Fruit fly (Drosophila melanogaster) whole organism, prepupa: ENCODE data around the gene sff.

ENCODE experiments used
- Blimp-1 ChIP-seq: fragments of 200-800 bp; sonication (Bioruptor generic); optimal IDR thresholded peaks from 3 replicates; lab custom pipeline; 2017; ENCODE audit warnings: missing biosample characterization, missing genetic modification characterization, mild to moderate bottlenecking, moderate library complexity, missing genetic modification reagents
- CG10631 ChIP-seq: fragments of 200-800 bp; sonication (Bioruptor generic); optimal IDR thresholded peaks from 2 replicates; lab custom pipeline; 2016; ENCODE audit warnings: missing biosample characterization, missing genetic modification characterization
- CG10669 ChIP-seq: fragments of 200-800 bp; sonication (Bioruptor generic); optimal IDR thresholded peaks from 3 replicates; lab custom pipeline; 2018; ENCODE audit warnings: missing biosample characterization, mild to moderate bottlenecking, missing genetic modification characterization, moderate library complexity
- CG11762 ChIP-seq: fragments of 200-800 bp; sonication (Bioruptor generic); optimal IDR thresholded peaks from 3 replicates; lab custom pipeline; 2016; ENCODE audit warnings: missing biosample characterization, missing genetic modification characterization; ENCODE audit not compliant: insufficient read depth
- CG15336 ChIP-seq: fragments of 200-800 bp; sonication (Bioruptor generic); IDR thresholded peaks from 2 replicates; pipeline ENCODE4 v1.3.6; 2022; ENCODE audit warnings: missing biosample characterization, missing genetic modification characterization
- CG1621 ChIP-seq: fragments of 200-800 bp; sonication (Bioruptor generic); optimal IDR thresholded peaks from 3 replicates; lab custom pipeline; 2018; ENCODE audit warnings: missing biosample characterization, mild to moderate bottlenecking, missing genetic modification characterization
- CG16779 ChIP-seq: fragments of 200-800 bp; sonication (Bioruptor generic); optimal IDR thresholded peaks from 3 replicates; lab custom pipeline; 2017; ENCODE audit warnings: missing biosample characterization, mild to moderate bottlenecking, missing genetic modification characterization
- CG3032 ChIP-seq: fragments of 200-800 bp; optimal IDR thresholded peaks from 2 replicates; lab custom pipeline; 2019; ENCODE audit warnings: missing biosample characterization, mild to moderate bottlenecking, missing genetic modification characterization, moderate library complexity
- CG31627 ChIP-seq: fragments of 200-800 bp; sonication (Bioruptor generic); optimal IDR thresholded peaks from 3 replicates; lab custom pipeline; 2016; ENCODE audit warnings: missing biosample characterization, missing genetic modification characterization
- CG32006 ChIP-seq: fragments of 200-800 bp; sonication (Bioruptor generic); optimal IDR thresholded peaks from 3 replicates; lab custom pipeline; 2017; ENCODE audit warnings: missing biosample characterization, mild to moderate bottlenecking, missing genetic modification characterization
- CG34406 ChIP-seq: fragments of 200-800 bp; sonication (Bioruptor generic); optimal IDR thresholded peaks from 3 replicates; lab custom pipeline; 2016; ENCODE audit warnings: missing biosample characterization, missing genetic modification characterization
- CG6163 ChIP-seq: fragments of 200-800 bp; sonication (Bioruptor generic); IDR thresholded peaks from 3 replicates; pipeline ENCODE4 v1.3.6; 2022; ENCODE audit warnings: missing biosample characterization, missing genetic modification characterization
- CG6276 ChIP-seq: fragments of 200-800 bp; sonication (Bioruptor generic); optimal IDR thresholded peaks from 2 replicates; lab custom pipeline; 2017; ENCODE audit warnings: missing biosample characterization, mild to moderate bottlenecking, missing genetic modification characterization
- CG6792 ChIP-seq: fragments of 200-800 bp; sonication (Bioruptor generic); optimal IDR thresholded peaks from 3 replicates; lab custom pipeline; 2016; ENCODE audit warnings: missing biosample characterization, missing genetic modification characterization
- CG6808 ChIP-seq: fragments of 200-800 bp; sonication (Bioruptor generic); optimal IDR thresholded peaks from 3 replicates; lab custom pipeline; 2017; ENCODE audit warnings: missing biosample characterization, missing genetic modification characterization, mild to moderate bottlenecking, moderate library complexity, missing genetic modification reagents
- CG6854 ChIP-seq: fragments of 200-800 bp; sonication (Bioruptor generic); optimal IDR thresholded peaks from 2 replicates; lab custom pipeline; 2017; ENCODE audit warnings: missing biosample characterization, mild to moderate bottlenecking, missing genetic modification characterization
- CG7368 ChIP-seq: fragments of 200-800 bp; sonication (Bioruptor generic); optimal IDR thresholded peaks from 3 replicates; lab custom pipeline; 2016; ENCODE audit warnings: missing biosample characterization, missing genetic modification characterization
- CG8119 ChIP-seq: fragments of 200-800 bp; sonication (Bioruptor generic); IDR thresholded peaks from 3 replicates; pipeline ENCODE4 v1.3.6; 2022; ENCODE audit warnings: missing biosample characterization, missing genetic modification characterization
- CG8319 ChIP-seq: fragments of 200-800 bp; sonication (Bioruptor generic); optimal IDR thresholded peaks from 3 replicates; lab custom pipeline; 2016; ENCODE audit warnings: missing biosample characterization, missing genetic modification characterization
- CG8632 ChIP-seq: fragments of 200-800 bp; sonication (Bioruptor generic); optimal IDR thresholded peaks from 3 replicates; lab custom pipeline; 2016; ENCODE audit warnings: missing biosample characterization, missing genetic modification characterization
- CG9139 ChIP-seq: fragments of 200-800 bp; sonication (Bioruptor generic); optimal IDR thresholded peaks from 3 replicates; lab custom pipeline; 2017; ENCODE audit warnings: missing biosample characterization, mild to moderate bottlenecking, missing genetic modification characterization
- Eip75B ChIP-seq: fragments of 200-800 bp; sonication (Bioruptor generic); optimal IDR thresholded peaks from 3 replicates; lab custom pipeline; 2016; ENCODE audit warnings: missing biosample characterization, missing genetic modification characterization
- Eip78C ChIP-seq: fragments of 200-800 bp; sonication (Bioruptor generic); peaks from one replicate; lab custom pipeline; 2016; ENCODE audit warnings: missing biosample characterization, missing genetic modification characterization
- Eip93F ChIP-seq: fragments of 200-800 bp; sonication (Bioruptor generic); optimal IDR thresholded peaks from 2 replicates; lab custom pipeline; 2016; ENCODE audit warnings: missing biosample characterization, mild to moderate bottlenecking, missing genetic modification characterization
- Ets96B ChIP-seq: fragments of 200-800 bp; optimal IDR thresholded peaks from 2 replicates; lab custom pipeline; 2019; ENCODE audit warnings: missing biosample characterization, mild to moderate bottlenecking, missing genetic modification characterization, moderate library complexity
- Gug ChIP-seq: fragments of 200-800 bp; sonication (Bioruptor generic); IDR thresholded peaks from 2 replicates; pipeline ENCODE4 v1.3.6; 2022; ENCODE audit warnings: missing biosample characterization, missing genetic modification characterization
- Hr38 ChIP-seq: sonication (Bioruptor generic); optimal IDR thresholded peaks from 2 replicates; lab custom pipeline; 2016; ENCODE audit warnings: missing biosample characterization, missing genetic modification characterization
- Hr39 ChIP-seq: fragments of 200-800 bp; sonication (Bioruptor generic); optimal IDR thresholded peaks from 2 replicates; lab custom pipeline; 2016; ENCODE audit warnings: missing biosample characterization, missing genetic modification characterization
- Hr4 ChIP-seq: fragments of 200-800 bp; sonication (Bioruptor generic); optimal IDR thresholded peaks from 3 replicates; lab custom pipeline; 2016; ENCODE audit warnings: missing biosample characterization, missing genetic modification characterization
- Lpt ChIP-seq: fragments of 200-800 bp; sonication (Bioruptor generic); optimal IDR thresholded peaks from 3 replicates; lab custom pipeline; 2016; ENCODE audit warnings: missing biosample characterization, missing genetic modification characterization
- Met ChIP-seq: fragments of 200-800 bp; sonication (Bioruptor generic); optimal IDR thresholded peaks from 3 replicates; lab custom pipeline; 2016; ENCODE audit warnings: missing biosample characterization, missing genetic modification characterization
- OdsH ChIP-seq: fragments of 200-800 bp; sonication (Bioruptor generic); optimal IDR thresholded peaks from 3 replicates; lab custom pipeline; 2016; ENCODE audit warnings: missing biosample characterization, missing genetic modification characterization
- Smox ChIP-seq: fragments of 200-800 bp; sonication (Bioruptor generic); optimal IDR thresholded peaks from 3 replicates; lab custom pipeline; 2016; ENCODE audit warnings: missing biosample characterization, missing genetic modification characterization
- Sox102F ChIP-seq: fragments of 200-800 bp; sonication (Bioruptor generic); optimal IDR thresholded peaks from 2 replicates; lab custom pipeline; 2016; ENCODE audit warnings: missing biosample characterization, mild to moderate bottlenecking, missing genetic modification characterization
- Sox14 ChIP-seq: fragments of 200-800 bp; sonication (Bioruptor generic); optimal IDR thresholded peaks from 3 replicates; lab custom pipeline; 2016; ENCODE audit warnings: missing biosample characterization, missing genetic modification characterization
- Sox15 ChIP-seq: fragments of 200-800 bp; sonication (Bioruptor generic); optimal IDR thresholded peaks from 3 replicates; lab custom pipeline; 2016; ENCODE audit warnings: missing biosample characterization, missing genetic modification characterization
- achi ChIP-seq: fragments of 200-800 bp; sonication (Bioruptor generic); optimal IDR thresholded peaks from 3 replicates; lab custom pipeline; 2016; ENCODE audit warnings: missing biosample characterization, missing genetic modification characterization
- acj6 ChIP-seq: fragments of 200-800 bp; sonication (Bioruptor generic); optimal IDR thresholded peaks from 3 replicates; lab custom pipeline; 2016; ENCODE audit warnings: missing biosample characterization, missing genetic modification characterization
- cyc ChIP-seq: fragments of 200-800 bp; sonication (Bioruptor generic); optimal IDR thresholded peaks from 3 replicates; lab custom pipeline; 2016; ENCODE audit warnings: missing biosample characterization, missing genetic modification characterization
- dsx ChIP-seq: fragments of 200-800 bp; optimal IDR thresholded peaks from 3 replicates; lab custom pipeline; 2019; ENCODE audit warnings: missing biosample characterization, mild to moderate bottlenecking, missing genetic modification characterization, moderate library complexity; ENCODE audit not compliant: poor library complexity, severe bottlenecking
- eg ChIP-seq: fragments of 200-800 bp; sonication (Bioruptor generic); IDR thresholded peaks from 3 replicates; pipeline ENCODE4 v1.3.6; 2022; ENCODE audit warnings: missing biosample characterization, missing genetic modification characterization
- esn ChIP-seq: fragments of 200-800 bp; sonication (Bioruptor generic); optimal IDR thresholded peaks from 2 replicates; lab custom pipeline; 2016; ENCODE audit warnings: missing biosample characterization, mild to moderate bottlenecking, missing genetic modification characterization, moderate library complexity
- fd59A ChIP-seq: fragments of 200-800 bp; sonication (Bioruptor generic); optimal IDR thresholded peaks from 2 replicates; lab custom pipeline; 2017; ENCODE audit warnings: missing biosample characterization, mild to moderate bottlenecking, missing genetic modification characterization, missing genetic modification reagents
- fkh ChIP-seq: fragments of 200-800 bp; sonication (Bioruptor generic); optimal IDR thresholded peaks from 3 replicates; lab custom pipeline; 2017; ENCODE audit warnings: missing biosample characterization, mild to moderate bottlenecking, missing genetic modification characterization, moderate library complexity
- lz ChIP-seq: fragments of 200-800 bp; sonication (Bioruptor generic); optimal IDR thresholded peaks from 3 replicates; lab custom pipeline; 2016; ENCODE audit warnings: missing biosample characterization, missing genetic modification characterization
- net ChIP-seq: fragments of 200-800 bp; sonication (Bioruptor generic); optimal IDR thresholded peaks from 3 replicates; lab custom pipeline; 2016; ENCODE audit warnings: missing biosample characterization, missing genetic modification characterization
- pdm3 ChIP-seq: fragments of 200-800 bp; sonication (Bioruptor generic); optimal IDR thresholded peaks from 3 replicates; lab custom pipeline; 2016; ENCODE audit warnings: missing biosample characterization, missing genetic modification characterization
- salr ChIP-seq, 2 experiments: fragments of 200-800 bp; sonication (Bioruptor generic); optimal IDR thresholded peaks; 3 replicates each; lab custom pipeline; 2016 to 2018; ENCODE audit warnings: missing biosample characterization in 2 of 2, missing genetic modification characterization in 2 of 2, mild to moderate bottlenecking in 1 of 2
- spab ChIP-seq: fragments of 200-800 bp; sonication (Bioruptor generic); optimal IDR thresholded peaks from 2 replicates; lab custom pipeline; 2017; ENCODE audit warnings: missing biosample characterization, mild to moderate bottlenecking, missing genetic modification characterization, missing genetic modification reagents
- ss ChIP-seq, 2 experiments: fragments of 200-800 bp; sonication (Bioruptor generic); optimal IDR thresholded peaks; 2 replicates in 1 of 2; 3 replicates in 1 of 2; lab custom pipeline; 2017 to 2018; ENCODE audit warnings: mild to moderate bottlenecking in 2 of 2, missing biosample characterization in 2 of 2, missing genetic modification characterization in 2 of 2, moderate library complexity in 1 of 2
- svp ChIP-seq: fragments of 200-800 bp; sonication (Bioruptor generic); peaks from one replicate; lab custom pipeline; 2016; ENCODE audit warnings: missing biosample characterization, missing genetic modification characterization
- vri ChIP-seq: fragments of 200-800 bp; sonication (Bioruptor generic); optimal IDR thresholded peaks from 3 replicates; lab custom pipeline; 2016; ENCODE audit warnings: missing biosample characterization, mild to moderate bottlenecking, missing genetic modification characterization

sff gene

dm6 chr3L:15921043-15921621 lies 3.5 kb downstream of the sff start:
- TF ChIP-seq dsx (no peak), CG8119 (GFP tag; lab: Robert Waterston, UW) (0 out of 3 replicates have a peak, but pooled peaks have one; percentile 20), CG16779 (tag; lab: Kevin White, UChicago) (no peak), Eip93F (GFP tag; lab: Kevin White, UChicago) (no peak), Hr39 (peak; percentile 19), OdsH (GFP tag; lab: Kevin White, UChicago) (peak; percentile 17), CG3032 (no peak), Eip78C (GFP tag; lab: Kevin White, UChicago) (peak; percentile 71), ss (GFP tag; optimal IDR thresholded peaks at IDR 0.05; lab: Kevin White, UChicago) (peak in 1 of 2 experiments; percentile 42), Lpt (GFP tag; lab: Kevin White, UChicago) (no peak), CG6792 (GFP tag; lab: Kevin White, UChicago) (no peak), lz (GFP tag; lab: Kevin White, UChicago) (peak; percentile 43), CG15336 (GFP tag; lab: Robert Waterston, UW) (0 out of 2 replicates have a peak, but pooled peaks have one; percentile 17), cyc (GFP tag; lab: Kevin White, UChicago) (no peak), CG6276 (peak; percentile 33), CG11762 (GFP tag; lab: Kevin White, UChicago) (no peak), CG6163 (GFP tag; lab: Robert Waterston, UW) (no peak), Met (GFP tag; lab: Kevin White, UChicago) (peak; percentile 41), spab (GFP tag; lab: Kevin White, UChicago) (peak; percentile 36), CG1621 (no peak), vri (no peak), eg (GFP tag; lab: Robert Waterston, UW) (no peak), Hr4 (peak; percentile 43), CG7368 (GFP tag; lab: Kevin White, UChicago) (no peak), CG8632 (no peak), fd59A (GFP tag; lab: Kevin White, UChicago) (no peak), Hr38 (GFP tag; lab: Kevin White, UChicago) (no peak), CG9139 (GFP tag; lab: Kevin White, UChicago) (no peak), CG32006 (GFP tag; lab: Kevin White, UChicago) (peak; percentile 56), esn (GFP tag; lab: Kevin White, UChicago) (no peak), achi (GFP tag; lab: Kevin White, UChicago) (peak; percentile 42), CG6808 (GFP tag; lab: Kevin White, UChicago) (peak; percentile 33), fkh (GFP tag; lab: Kevin White, UChicago) (peak; percentile 6), CG10669 (GFP tag; lab: Kevin White, UChicago) (peak; percentile 34), net (GFP tag; lab: Kevin White, UChicago) (no peak), svp (peak; percentile 71), acj6 (peak; percentile 14), CG31627 (GFP tag; lab: Kevin White, UChicago) (no peak), salr (GFP tag; optimal IDR thresholded peaks at IDR 0.05; lab: Kevin White, UChicago) (no peak), CG10631 (peak; percentile 44), Sox14 (peak; percentile 32), CG8319 (no peak), Sox15 (GFP tag; lab: Kevin White, UChicago) (no peak), pdm3 (GFP tag; lab: Kevin White, UChicago) (peak; percentile 24), Ets96B (tag; lab: Kevin White, UChicago) (peak; percentile 4), Smox (peak; percentile 11), CG6854 (GFP tag; lab: Kevin White, UChicago) (no peak), Gug (GFP tag; lab: Robert Waterston, UW) (no peak), Eip75B (peak; percentile 35), Sox102F (GFP tag; lab: Kevin White, UChicago) (peak; percentile 24), CG34406 (GFP tag; lab: Kevin White, UChicago) (peak; percentile 14), Blimp-1 (GFP tag; lab: Kevin White, UChicago) (no peak)
